Worm (Caenorhabditis elegans) whole organism, young adult: ENCODE results near the gene F42D1.4.

Source experiments
- ama-1 ChIP-seq, 3 experiments: fragments of 150-350 bp in 1 of 3; sonication (generic microtip) in 2 of 3; optimal IDR thresholded peaks; 2 replicates each; lab custom pipeline; 2014 to 2018; ENCODE audit warnings: missing biosample characterization in 2 of 3, missing genetic modification characterization in 2 of 3, missing genetic modification reagents in 2 of 3
- unc-62 ChIP-seq: fragments of 150-350 bp; optimal IDR thresholded peaks from 2 replicates; lab custom pipeline; 2014; ENCODE audit warnings: missing biosample characterization, missing genetic modification reagents, missing genetic modification characterization

DNA sequence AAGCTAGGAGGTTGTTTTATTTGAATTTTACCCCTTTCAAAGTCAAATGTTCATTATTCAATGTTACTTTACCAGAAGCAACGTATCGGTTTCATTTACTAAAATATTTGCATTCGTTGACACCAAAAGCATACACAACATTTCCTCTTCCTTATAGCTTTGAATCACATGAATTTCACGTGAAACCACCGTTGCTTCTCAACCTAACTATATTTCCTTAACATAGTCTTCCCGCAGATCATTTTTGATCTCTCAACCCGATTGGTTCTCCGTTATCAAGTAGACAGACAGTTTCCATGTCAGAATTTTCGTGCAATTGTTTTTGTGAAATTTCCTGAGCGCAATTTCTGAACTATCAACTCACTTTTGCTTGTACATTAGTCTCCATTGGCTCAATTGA, 2.9 kb downstream of the F42D1.4 start:
- TF ChIP-seq unc-62 (GFP tag; lab: Kevin White, UChicago), result no peak
- TF ChIP-seq ama-1 (optimal IDR thresholded peaks at IDR 0.05; lab: Kevin White, UChicago), result no peak
- no peak for TF ChIP-seq ama-1 (GFP tag; optimal IDR thresholded peaks at IDR 0.05; lab: Kevin White, UChicago)
